Fruit fly (Drosophila melanogaster) S2 (cell line): Measurements from ENCODE around the gene AIF.

ENCODE experiments used
- CG8478 ChIP-seq: fragments of >200 bp; optimal IDR thresholded peaks from 2 replicates; lab custom pipeline; 2018
- CTCF ChIP-seq, 2 experiments: fragments of >200 bp; optimal IDR thresholded peaks; 2 replicates each; lab custom pipeline; 2018

AIF gene

DNA sequence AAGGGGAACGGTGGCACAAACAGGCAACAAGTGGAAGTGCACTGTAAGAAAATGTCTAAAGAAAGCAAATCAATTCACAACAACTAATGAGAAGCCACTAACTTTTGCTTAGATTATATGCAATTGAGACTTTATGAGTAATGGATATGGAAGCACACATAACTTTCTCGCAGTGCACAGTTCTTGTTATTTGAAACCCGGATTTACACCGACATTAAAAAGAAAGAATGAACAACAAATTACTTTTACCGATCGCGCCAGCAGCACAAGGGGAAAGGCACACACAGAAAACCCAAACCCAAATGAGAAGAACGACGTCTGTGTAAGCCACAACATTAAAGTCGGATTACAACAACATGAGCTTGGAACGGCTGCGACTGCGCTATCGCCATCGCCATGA, 37.5 kb downstream of the AIF start:
- TF ChIP-seq CG8478 (lab: Kevin White, UChicago) (no peak), CTCF (optimal IDR thresholded peaks at IDR 0.05; lab: Kevin White, UChicago) (no peak)

DNA sequence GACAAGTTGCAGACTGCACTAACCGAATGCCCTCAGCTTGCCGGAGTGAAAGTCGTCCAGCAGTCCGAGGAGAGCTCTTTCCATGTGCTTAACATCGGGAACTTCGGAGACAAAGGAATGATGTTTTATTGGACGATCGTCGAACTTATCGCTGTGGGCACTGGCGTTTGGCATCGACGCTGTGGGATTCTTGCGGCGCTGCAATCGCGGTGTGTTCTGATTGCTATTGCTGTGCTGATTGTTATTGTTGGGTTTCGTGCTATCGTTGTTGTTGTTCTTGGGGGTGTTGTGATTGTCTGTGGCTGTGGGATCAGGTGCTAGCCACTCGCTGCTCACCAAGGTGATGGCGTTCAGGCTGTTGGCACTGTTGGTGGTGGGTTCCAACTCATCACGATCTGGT, 39.1 kb downstream of the AIF start:
- TF ChIP-seq CG8478 (lab: Kevin White, UChicago), result no peak
- TF ChIP-seq CTCF (optimal IDR thresholded peaks at IDR 0.05; lab: Kevin White, UChicago), result no peak

- TF ChIP-seq CG8478 (lab: Kevin White, UChicago) (no peak), CTCF (optimal IDR thresholded peaks at IDR 0.05; lab: Kevin White, UChicago) (no peak)
These were observed 39.9 kb downstream of the AIF start for dm6 chr2L:2191404-2191803.

- TF ChIP-seq CTCF (optimal IDR thresholded peaks at IDR 0.05; lab: Kevin White, UChicago) (no peak), CG8478 (lab: Kevin White, UChicago) (no peak)
These were observed 40.6 kb downstream of the AIF start, which contains the start of gene CG10874 for dm6 chr2L:2192123-2192601. Gene CG10874, minus strand, starts transcription at chr2L:2192386.

DNA sequence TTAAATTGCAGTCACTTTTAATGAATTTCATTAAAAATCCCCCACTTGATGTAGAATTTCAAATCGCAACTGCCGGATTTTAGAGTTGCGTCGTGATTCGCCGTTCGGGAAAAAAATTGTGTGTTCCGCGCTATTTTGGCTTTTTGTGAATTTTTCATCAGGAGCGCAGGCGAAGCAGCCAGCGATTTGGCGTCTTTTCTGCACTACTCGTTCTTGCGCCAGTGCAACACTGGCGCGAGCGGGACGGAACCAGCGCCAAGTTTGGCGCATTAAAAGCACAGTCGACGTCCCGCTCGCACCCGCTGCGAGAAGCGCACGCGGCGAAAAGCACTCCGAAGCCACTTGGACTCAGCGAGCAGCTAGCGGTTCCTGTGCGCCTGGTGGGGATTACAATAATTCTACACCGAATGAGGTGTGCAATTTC, 41.8 kb downstream of the AIF start:
- TF ChIP-seq CG8478 (lab: Kevin White, UChicago) (no peak), CTCF (optimal IDR thresholded peaks at IDR 0.05; lab: Kevin White, UChicago) (peak in 1 of 2 experiments; percentile 10)

- no peak for TF ChIP-seq CTCF (optimal IDR thresholded peaks at IDR 0.05; lab: Kevin White, UChicago)
- TF ChIP-seq CG8478 (lab: Kevin White, UChicago), result no peak
These were observed 42.8 kb downstream of the AIF start for dm6 chr2L:2194305-2194828.

DNA sequence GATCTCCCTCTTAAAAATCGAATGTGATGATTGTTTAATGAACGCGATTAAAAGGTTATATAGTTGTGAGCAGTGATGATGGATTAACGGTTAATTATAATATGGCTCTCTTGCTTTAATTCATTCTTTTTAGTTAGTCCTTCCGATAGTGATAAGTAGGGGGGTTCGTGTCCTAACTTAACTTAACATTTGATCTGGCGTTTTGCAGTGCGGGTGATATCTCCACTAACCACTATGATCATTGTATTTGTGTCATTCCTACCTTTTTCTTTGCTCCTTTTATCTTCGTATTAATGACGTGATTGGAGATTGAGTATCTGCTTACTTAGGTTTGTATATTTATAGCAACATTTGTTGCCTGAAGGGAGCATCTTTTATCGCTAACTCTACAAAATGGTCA, 43.8 kb downstream of the AIF start:
- no peak for TF ChIP-seq CG8478 (lab: Kevin White, UChicago)
- peak; percentile 51 to 54 for TF ChIP-seq CTCF (optimal IDR thresholded peaks at IDR 0.05; lab: Kevin White, UChicago)

DNA sequence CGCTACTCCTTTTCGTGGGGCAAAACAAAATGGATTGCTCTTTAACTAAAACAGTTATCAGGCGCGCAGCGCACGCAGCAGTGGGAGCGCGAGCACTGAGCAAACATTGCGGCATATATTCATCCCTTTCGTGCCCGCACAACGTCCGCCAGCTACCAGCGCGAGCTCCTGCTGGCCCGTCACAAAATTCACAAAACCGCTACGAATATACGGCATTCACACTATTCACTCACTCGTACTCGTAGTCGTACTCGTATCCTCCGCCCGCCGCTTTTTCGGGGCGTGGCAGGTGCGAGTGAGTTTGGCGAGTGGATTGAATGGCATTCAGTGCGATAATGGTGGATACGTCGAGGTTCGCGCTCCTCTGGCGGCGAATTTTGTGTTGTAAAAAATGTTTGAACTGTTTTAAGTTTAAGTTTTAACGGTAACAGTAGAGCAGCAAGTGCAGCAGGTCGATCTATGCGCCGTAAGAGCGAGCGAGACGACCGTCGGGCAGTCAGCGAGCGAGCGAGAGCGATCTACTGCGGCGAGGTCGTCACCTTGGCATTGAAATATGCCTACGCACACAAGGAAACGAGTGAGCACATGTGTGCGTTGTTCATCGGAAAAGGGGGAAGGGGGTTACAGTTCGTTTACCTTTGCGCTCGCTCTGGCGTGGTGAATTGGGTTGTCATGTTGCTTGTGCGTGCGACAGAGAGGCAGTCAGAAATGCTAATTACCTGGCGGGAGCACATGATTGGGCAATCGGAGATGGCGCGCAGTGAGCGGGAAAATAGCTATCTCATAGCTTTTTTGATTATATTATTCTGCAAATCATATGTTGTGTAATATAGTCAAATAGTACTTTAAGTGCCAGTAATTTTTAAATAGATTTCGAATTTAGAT, 45.3 kb downstream of the AIF start:
- TF ChIP-seq CG8478 (lab: Kevin White, UChicago) (no peak), CTCF (optimal IDR thresholded peaks at IDR 0.05; lab: Kevin White, UChicago) (no peak)

- TF ChIP-seq CG8478 (lab: Kevin White, UChicago) (no peak), CTCF (optimal IDR thresholded peaks at IDR 0.05; lab: Kevin White, UChicago) (no peak)
These were observed 46.0 kb downstream of the AIF start, which contains the start of gene COX7AL2 for dm6 chr2L:2197475-2198118. Gene COX7AL2, minus strand, starts transcription at chr2L:2197912.

DNA sequence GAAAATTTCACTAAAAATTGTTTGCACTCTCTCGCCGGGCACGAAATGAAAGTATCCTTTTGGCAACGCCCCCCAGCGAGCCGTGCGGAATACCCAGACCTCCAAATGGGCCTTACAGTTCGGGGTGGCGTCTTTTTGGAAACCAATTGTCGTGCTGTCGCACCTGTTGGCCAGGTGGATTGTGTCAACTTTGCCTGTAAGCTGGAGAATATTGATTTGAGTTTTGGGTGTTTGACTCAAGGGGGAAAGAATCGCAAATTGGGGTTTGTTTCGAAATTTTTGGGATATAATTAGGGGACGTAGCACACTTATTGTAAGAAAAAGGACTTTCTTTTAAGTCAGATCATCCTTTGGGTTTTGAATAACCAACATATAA, 46.6 kb downstream of the AIF start:
- no peak for TF ChIP-seq CG8478 (lab: Kevin White, UChicago)
- no peak for TF ChIP-seq CTCF (optimal IDR thresholded peaks at IDR 0.05; lab: Kevin White, UChicago)

DNA sequence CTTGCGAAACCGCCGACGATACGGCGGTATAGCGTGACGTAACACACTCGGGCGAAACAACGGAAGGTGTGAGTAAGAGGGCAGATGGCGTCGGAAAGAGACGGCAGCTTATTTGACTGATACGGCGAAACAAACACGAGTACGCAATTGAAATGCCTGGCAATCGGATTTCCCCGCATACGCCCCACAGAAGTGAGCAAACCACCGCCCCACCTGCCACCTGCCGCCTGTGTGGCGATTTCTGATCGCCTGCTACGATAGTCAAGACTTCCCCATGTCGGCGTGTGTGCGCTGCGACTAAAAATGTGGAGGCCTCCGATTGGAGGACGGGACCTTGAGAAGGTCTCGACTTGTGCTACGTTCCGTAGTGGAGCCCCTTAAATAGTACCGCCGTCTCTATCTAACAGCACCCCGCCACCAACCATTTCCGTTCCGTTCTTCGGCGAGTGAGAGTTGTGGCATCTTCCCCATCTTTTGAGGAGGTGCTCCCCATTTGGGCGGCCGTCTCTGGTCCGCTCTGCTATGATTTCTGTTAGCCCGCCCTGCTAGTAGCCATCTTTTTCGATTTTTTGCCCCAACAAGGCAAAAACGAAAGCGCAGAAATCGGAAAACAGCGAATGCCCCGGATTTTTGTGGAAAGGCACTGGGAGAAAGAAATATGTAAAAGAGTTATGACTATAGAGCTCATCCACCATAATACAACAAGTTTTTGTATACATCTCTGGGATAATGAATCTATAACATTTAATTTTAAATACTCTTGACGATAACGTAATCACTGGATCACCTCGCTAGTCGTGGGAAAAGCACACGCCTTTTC, 47.3 kb downstream of the AIF start:
- TF ChIP-seq CTCF (optimal IDR thresholded peaks at IDR 0.05; lab: Kevin White, UChicago) (no peak), CG8478 (lab: Kevin White, UChicago) (peak; percentile 31)

DNA sequence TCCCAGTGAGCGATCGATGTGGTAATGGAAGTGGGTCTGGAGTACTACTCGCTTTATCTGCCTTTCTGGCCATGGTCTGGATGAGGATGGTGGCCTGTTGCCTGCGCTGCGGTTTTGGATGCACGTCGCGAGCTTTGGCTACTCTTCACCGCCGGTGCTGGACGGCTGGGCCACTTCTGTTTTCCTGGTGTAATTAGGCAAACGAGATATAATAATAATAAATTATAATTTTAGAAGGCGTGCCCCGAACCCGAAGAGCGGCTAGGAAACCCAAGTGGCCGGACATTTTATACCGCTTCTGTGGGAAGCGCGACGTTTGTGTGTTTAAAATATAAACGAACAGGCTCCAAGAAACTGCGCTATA, 47.9 kb downstream of the AIF start:
- no peak for TF ChIP-seq CG8478 (lab: Kevin White, UChicago)
- no peak for TF ChIP-seq CTCF (optimal IDR thresholded peaks at IDR 0.05; lab: Kevin White, UChicago)

- TF ChIP-seq CG8478 (lab: Kevin White, UChicago) (no peak), CTCF (optimal IDR thresholded peaks at IDR 0.05; lab: Kevin White, UChicago) (no peak)
These were observed 48.8 kb downstream of the AIF start for dm6 chr2L:2200136-2201036.
